Fruit fly (Drosophila melanogaster) whole organism, wandering third instar larva: ENCODE measurements around the gene RhoGEF3.

Experiments
- Abd-B ChIP-seq: fragments of >200 bp; optimal IDR thresholded peaks from 2 replicates; lab custom pipeline; 2017; ENCODE audit warnings: missing biosample characterization, missing genetic modification characterization
- CG9705 ChIP-seq: fragments of 200-800 bp; sonication (Bioruptor generic); optimal IDR thresholded peaks from 2 replicates; lab custom pipeline; 2018; ENCODE audit warnings: missing biosample characterization, mild to moderate bottlenecking, missing genetic modification characterization
- CrebA ChIP-seq: fragments of 200-800 bp; sonication (Bioruptor generic); optimal IDR thresholded peaks from 2 replicates; lab custom pipeline; 2016; ENCODE audit warnings: missing biosample characterization, mild to moderate bottlenecking, missing genetic modification characterization, borderline replicate concordance
- Dfd ChIP-seq: fragments of >200 bp; optimal IDR thresholded peaks from 2 replicates; lab custom pipeline; 2017; ENCODE audit warnings: missing biosample characterization, missing genetic modification characterization
- Dif ChIP-seq: fragments of 200-275, 200-300 bp; sonication (Bioruptor generic); optimal IDR thresholded peaks from 2 replicates; lab custom pipeline; 2018; ENCODE audit warnings: missing biosample characterization, missing genetic modification characterization; ENCODE audit not compliant: partially characterized antibody
- GATAd ChIP-seq: sonication (Bioruptor generic); optimal IDR thresholded peaks from 2 replicates; lab custom pipeline; 2016; ENCODE audit warnings: missing biosample characterization, missing genetic modification characterization
- HLH106 ChIP-seq: fragments of 200-800 bp; optimal IDR thresholded peaks from 3 replicates; lab custom pipeline; 2019; ENCODE audit warnings: missing biosample characterization, mild to moderate bottlenecking, missing genetic modification characterization, moderate library complexity
- Hnf4 ChIP-seq: fragments of 200-800 bp; sonication (Bioruptor generic); optimal IDR thresholded peaks from 2 replicates; lab custom pipeline; 2016; ENCODE audit warnings: missing biosample characterization, mild to moderate bottlenecking, missing genetic modification characterization
- Hr78 ChIP-seq: fragments of >200 bp; optimal IDR thresholded peaks from 2 replicates; lab custom pipeline; 2017; ENCODE audit warnings: missing biosample characterization, missing genetic modification characterization
- Hr83 ChIP-seq: fragments of 200-300 bp; sonication (Bioruptor generic); optimal IDR thresholded peaks from 2 replicates; lab custom pipeline; 2016; ENCODE audit warnings: missing biosample characterization, mild to moderate bottlenecking, missing genetic modification characterization, moderate library complexity; ENCODE audit not compliant: poor library complexity, severe bottlenecking
- Jra ChIP-seq: sonication (Bioruptor generic); optimal IDR thresholded peaks from 2 replicates; lab custom pipeline; 2016; ENCODE audit warnings: missing biosample characterization, missing genetic modification characterization
- Mio ChIP-seq: sonication (Bioruptor generic); optimal IDR thresholded peaks from 2 replicates; lab custom pipeline; 2016; ENCODE audit warnings: missing biosample characterization, missing genetic modification characterization
- Myc ChIP-seq: fragments of >200 bp; optimal IDR thresholded peaks from 2 replicates; lab custom pipeline; 2017
- Sp1 ChIP-seq: fragments of 200-800 bp; sonication (Bioruptor generic); optimal IDR thresholded peaks from 3 replicates; lab custom pipeline; 2019; ENCODE audit warnings: missing biosample characterization, mild to moderate bottlenecking, missing genetic modification characterization, moderate library complexity
- br ChIP-seq: fragments of 200-800 bp; sonication (Bioruptor generic); optimal IDR thresholded peaks from 2 replicates; lab custom pipeline; 2016; ENCODE audit warnings: missing biosample characterization, missing genetic modification characterization
- brk ChIP-seq: fragments of 200-800 bp; sonication (Bioruptor generic); optimal IDR thresholded peaks from 2 replicates; lab custom pipeline; 2016; ENCODE audit warnings: missing biosample characterization, mild to moderate bottlenecking, missing genetic modification characterization
- dmrt93B ChIP-seq: fragments of 200-800 bp; sonication (Bioruptor generic); optimal IDR thresholded peaks from 2 replicates; lab custom pipeline; 2018; ENCODE audit warnings: missing biosample characterization, mild to moderate bottlenecking, missing genetic modification characterization
- dsf ChIP-seq: sonication (Bioruptor generic); optimal IDR thresholded peaks from 2 replicates; lab custom pipeline; 2016; ENCODE audit warnings: missing biosample characterization, missing genetic modification characterization, borderline replicate concordance
- foxo ChIP-seq, 2 experiments: fragments of 200-800 bp; sonication (Bioruptor generic); optimal IDR thresholded peaks; 2 replicates in 1 of 2; 3 replicates in 1 of 2; lab custom pipeline; 2016 to 2017; ENCODE audit warnings: missing biosample characterization in 2 of 2, missing genetic modification characterization in 2 of 2
- fru ChIP-seq: fragments of 200-800 bp; sonication (Bioruptor generic); optimal IDR thresholded peaks from 3 replicates; lab custom pipeline; 2016; ENCODE audit warnings: missing biosample characterization, mild to moderate bottlenecking, missing genetic modification characterization
- h ChIP-seq: fragments of 200-800 bp; sonication (Bioruptor generic); optimal IDR thresholded peaks from 3 replicates; lab custom pipeline; 2016; ENCODE audit warnings: missing biosample characterization, mild to moderate bottlenecking, missing genetic modification characterization
- jim ChIP-seq: fragments of 175-275, 200-325 bp; sonication (Bioruptor generic); optimal IDR thresholded peaks from 2 replicates; lab custom pipeline; 2016; ENCODE audit warnings: missing biosample characterization, mild to moderate bottlenecking, missing genetic modification characterization
- lola ChIP-seq: fragments of >200 bp; optimal IDR thresholded peaks from 2 replicates; lab custom pipeline; 2017; ENCODE audit warnings: missing biosample characterization, missing genetic modification characterization
- pan ChIP-seq: fragments of >200 bp; optimal IDR thresholded peaks from 2 replicates; lab custom pipeline; 2017
- rgr ChIP-seq: fragments of 200-800 bp; sonication (Bioruptor generic); optimal IDR thresholded peaks from 3 replicates; lab custom pipeline; 2016; ENCODE audit warnings: missing biosample characterization, mild to moderate bottlenecking, missing genetic modification characterization
- sage ChIP-seq: fragments of 200-800 bp; sonication (Bioruptor generic); optimal IDR thresholded peaks from 2 replicates; lab custom pipeline; 2016; ENCODE audit warnings: missing biosample characterization, mild to moderate bottlenecking, missing genetic modification characterization
- sv ChIP-seq: fragments of 200-800 bp; sonication (Bioruptor generic); optimal IDR thresholded peaks from 3 replicates; lab custom pipeline; 2016; ENCODE audit warnings: missing biosample characterization, missing genetic modification characterization
- usp ChIP-seq: fragments of >200 bp; optimal IDR thresholded peaks from 2 replicates; lab custom pipeline; 2017; ENCODE audit warnings: missing biosample characterization, missing genetic modification characterization
- woc ChIP-seq: sonication (Bioruptor generic); optimal IDR thresholded peaks from 2 replicates; lab custom pipeline; 2016; ENCODE audit warnings: missing biosample characterization, mild to moderate bottlenecking, missing genetic modification characterization

RhoGEF3 gene

dm6 chr3L:299952-300605, 22.8 kb downstream of the RhoGEF3 start:
- no peak for TF ChIP-seq Hr78 (GFP tag; lab: Kevin White, UChicago)
- no peak for TF ChIP-seq foxo (GFP tag; optimal IDR thresholded peaks at IDR 0.05; lab: Kevin White, UChicago)
- no peak for TF ChIP-seq dmrt93B
- no peak for TF ChIP-seq Mio (GFP tag; lab: Kevin White, UChicago)

- TF ChIP-seq Myc (lab: Kevin White, UChicago) (no peak), Jra (GFP tag; lab: Kevin White, UChicago) (peak; percentile 11), CrebA (no peak), br (no peak), Sp1 (no peak), brk (GFP tag; lab: Kevin White, UChicago) (no peak), Hr83 (GFP tag; lab: Kevin White, UChicago) (peak; percentile 50), GATAd (no peak), fru (GFP tag; lab: Kevin White, UChicago) (no peak)
Measured at dm6 chr3L:311607-312006, 34.4 kb downstream of the RhoGEF3 start.

dm6 chr3L:312323-312722, 35.1 kb downstream of the RhoGEF3 start:
- no peak for TF ChIP-seq CG9705 (GFP tag; lab: Kevin White, UChicago)
- no peak for TF ChIP-seq Mio (GFP tag; lab: Kevin White, UChicago)
- no peak for TF ChIP-seq woc (GFP tag; lab: Kevin White, UChicago)
- no peak for TF ChIP-seq CrebA

dm6 chr3L:315140-315539, 37.9 kb downstream of the RhoGEF3 start:
- TF ChIP-seq sage (GFP tag; lab: Kevin White, UChicago): no peak
- TF ChIP-seq GATAd: no peak
- TF ChIP-seq dsf (GFP tag; lab: Kevin White, UChicago): no peak
- TF ChIP-seq Dfd (GFP tag; lab: Kevin White, UChicago): no peak
- no peak for TF ChIP-seq Hnf4 (GFP tag; lab: Kevin White, UChicago)
- TF ChIP-seq lola (GFP tag; lab: Kevin White, UChicago): no peak
- no peak for TF ChIP-seq CrebA
- no peak for TF ChIP-seq woc (GFP tag; lab: Kevin White, UChicago)
- no peak for TF ChIP-seq jim (GFP tag; lab: Kevin White, UChicago)
- TF ChIP-seq Dif (GFP tag; lab: Kevin White, UChicago): no peak
- TF ChIP-seq Mio (GFP tag; lab: Kevin White, UChicago): no peak
- no peak for TF ChIP-seq Hr78 (GFP tag; lab: Kevin White, UChicago)
- no peak for TF ChIP-seq HLH106 (tag; lab: Kevin White, UChicago)
- TF ChIP-seq Abd-B (GFP tag; lab: Kevin White, UChicago): no peak
- TF ChIP-seq, all 38 proteins: peak for 0

- TF ChIP-seq rgr (GFP tag; lab: Kevin White, UChicago): no peak
- no peak for TF ChIP-seq sage (GFP tag; lab: Kevin White, UChicago)
- no peak for TF ChIP-seq Abd-B (GFP tag; lab: Kevin White, UChicago)
- no peak for TF ChIP-seq pan (lab: Kevin White, UChicago)
- TF ChIP-seq h (GFP tag; lab: Kevin White, UChicago): no peak
- TF ChIP-seq dsf (GFP tag; lab: Kevin White, UChicago): no peak
- no peak for TF ChIP-seq Jra (GFP tag; lab: Kevin White, UChicago)
- TF ChIP-seq sv (GFP tag; lab: Kevin White, UChicago): no peak
- no peak for TF ChIP-seq Mio (GFP tag; lab: Kevin White, UChicago)
- no peak for TF ChIP-seq usp (GFP tag; lab: Kevin White, UChicago)
- TF ChIP-seq woc (GFP tag; lab: Kevin White, UChicago): no peak
- no peak for TF ChIP-seq fru (GFP tag; lab: Kevin White, UChicago)
Measured at dm6 chr3L:316784-317183, 39.5 kb downstream of the RhoGEF3 start, which contains the start of gene ddbt. ddbt (plus strand) TSS chr3L:317084.
